Worm (Caenorhabditis elegans) whole organism, L1 larva: ENCODE results near the gene srg-41.
A peak's percentile ranks its signal among the peaks of the same experiment; 100 is the strongest.

Experiments
- C04F5.9 ChIP-seq: sonication (generic microtip); optimal IDR thresholded peaks from 2 replicates; lab custom pipeline; 2016; ENCODE audit warnings: missing genetic modification characterization, missing compliant biosample characterization
- C34B4.2 ChIP-seq: sonication (generic microtip); optimal IDR thresholded peaks from 2 replicates; lab custom pipeline; 2017; ENCODE audit warnings: mild to moderate bottlenecking, missing genetic modification characterization, missing compliant biosample characterization
- F16B12.6 ChIP-seq: fragments of 150-350 bp; optimal IDR thresholded peaks from 2 replicates; lab custom pipeline; 2014; ENCODE audit warnings: missing biosample characterization, missing genetic modification characterization
- Y116A8C.19 ChIP-seq: sonication (generic microtip); optimal IDR thresholded peaks from 2 replicates; lab custom pipeline; 2016; ENCODE audit warnings: missing compliant biosample characterization, missing genetic modification characterization, borderline replicate concordance
- aha-1 ChIP-seq: fragments of 150-350 bp; optimal IDR thresholded peaks from 2 replicates; lab custom pipeline; 2014; ENCODE audit warnings: missing biosample characterization, missing genetic modification characterization
- ama-1 ChIP-seq: fragments of 150-350 bp; optimal IDR thresholded peaks from 2 replicates; lab custom pipeline; 2014
- blmp-1 ChIP-seq: fragments of 150-350 bp; optimal IDR thresholded peaks from 2 replicates; lab custom pipeline; 2014; ENCODE audit warnings: missing biosample characterization, missing genetic modification characterization
- ceh-63 ChIP-seq: fragments of 200-800 bp; sonication (Bioruptor generic); optimal IDR thresholded peaks from 2 replicates; lab custom pipeline; 2018; ENCODE audit warnings: mild to moderate bottlenecking, missing genetic modification characterization, missing compliant biosample characterization
- ceh-8 ChIP-seq: fragments of 200-800 bp; sonication (Bioruptor generic); optimal IDR thresholded peaks from 2 replicates; lab custom pipeline; 2018; ENCODE audit warnings: mild to moderate bottlenecking, missing genetic modification characterization, moderate library complexity, missing compliant biosample characterization
- ceh-82 ChIP-seq, 3 experiments: fragments of 150-350 bp in 1 of 3; sonication (generic microtip) in 2 of 3; optimal IDR thresholded peaks; 2 replicates each; lab custom pipeline; 2014 to 2017; ENCODE audit warnings: missing biosample characterization in 3 of 3, missing genetic modification characterization in 3 of 3
- ceh-88 ChIP-seq: fragments of 200-800 bp; sonication (Bioruptor generic); IDR thresholded peaks from 2 replicates; pipeline ENCODE4 v1.3.6; 2022; ENCODE audit warnings: missing genetic modification characterization, missing compliant biosample characterization
- ceh-90 ChIP-seq: sonication (generic microtip); optimal IDR thresholded peaks from 2 replicates; lab custom pipeline; 2016; ENCODE audit warnings: missing genetic modification characterization, missing compliant biosample characterization
- ces-1 ChIP-seq: fragments of 150-350 bp; optimal IDR thresholded peaks from 2 replicates; lab custom pipeline; 2014; ENCODE audit warnings: missing biosample characterization, missing genetic modification reagents, missing genetic modification characterization
- dsc-1 ChIP-seq: sonication (generic microtip); optimal IDR thresholded peaks from 2 replicates; lab custom pipeline; 2016; ENCODE audit warnings: mild to moderate bottlenecking, missing genetic modification characterization, missing compliant biosample characterization
- efl-1 ChIP-seq, 4 experiments: fragments of 150-350 bp; optimal IDR thresholded peaks in 3 of 4; peaks in 1 of 4; 1 replicate in 1 of 4; 2 replicates in 3 of 4; lab custom pipeline; 2014; ENCODE audit warnings: missing biosample characterization in 2 of 4, missing genetic modification characterization in 2 of 4, missing genetic modification reagents in 2 of 4
- efl-3 ChIP-seq: fragments of 200-800 bp; sonication (Bioruptor generic); optimal IDR thresholded peaks from 2 replicates; lab custom pipeline; 2018; ENCODE audit warnings: mild to moderate bottlenecking, missing genetic modification characterization, missing compliant biosample characterization
- egl-13 ChIP-seq: sonication (generic microtip); optimal IDR thresholded peaks from 2 replicates; lab custom pipeline; 2016; ENCODE audit warnings: missing genotype, missing genetic modification reagents, missing genetic modification characterization, missing compliant biosample characterization
- egl-27 ChIP-seq, 2 experiments: fragments of 150-350 bp in 1 of 2; sonication (generic microtip); optimal IDR thresholded peaks; 3 replicates each; lab custom pipeline; 2017 to 2018; ENCODE audit warnings: missing biosample characterization in 2 of 2, missing genetic modification characterization in 2 of 2, missing genetic modification reagents in 2 of 2
- elt-2 ChIP-seq: sonication (generic microtip); optimal IDR thresholded peaks from 2 replicates; lab custom pipeline; 2016; ENCODE audit warnings: missing genetic modification characterization, mild to moderate bottlenecking, inconsistent platforms, missing compliant biosample characterization, missing genetic modification reagents
- fkh-10 ChIP-seq: sonication (generic microtip); optimal IDR thresholded peaks from 2 replicates; lab custom pipeline; 2017; ENCODE audit warnings: missing biosample characterization, missing genetic modification reagents, missing genetic modification characterization
- fkh-8 ChIP-seq: sonication (generic microtip); optimal IDR thresholded peaks from 2 replicates; lab custom pipeline; 2016; ENCODE audit warnings: mild to moderate bottlenecking, missing genetic modification characterization, missing compliant biosample characterization
- fos-1 ChIP-seq: fragments of 150-350 bp; optimal IDR thresholded peaks from 2 replicates; lab custom pipeline; 2014; ENCODE audit warnings: missing biosample characterization, missing genetic modification characterization
- grh-1 ChIP-seq: fragments of 200-800 bp; sonication (Bioruptor generic); IDR thresholded peaks from 2 replicates; pipeline ENCODE4 v1.3.6; 2022; ENCODE audit warnings: missing genetic modification reagents, missing genetic modification characterization, missing compliant biosample characterization
- hlh-17 ChIP-seq: fragments of 200-800 bp; sonication (Bioruptor generic); optimal IDR thresholded peaks from 2 replicates; lab custom pipeline; 2018; ENCODE audit warnings: missing genetic modification characterization, mild to moderate bottlenecking, missing compliant biosample characterization, moderate library complexity, borderline replicate concordance
- hpl-2 ChIP-seq: fragments of 150-350 bp; optimal IDR thresholded peaks from 2 replicates; lab custom pipeline; 2014; ENCODE audit warnings: missing biosample characterization, missing genetic modification reagents, missing genetic modification characterization
- irx-1 ChIP-seq: sonication (generic microtip); optimal IDR thresholded peaks from 2 replicates; lab custom pipeline; 2016; ENCODE audit warnings: missing genetic modification characterization, missing compliant biosample characterization
- isw-1 ChIP-seq: fragments of 200-800 bp; sonication (Bioruptor generic); IDR thresholded peaks from 2 replicates; pipeline ENCODE4 v1.3.6; 2022; ENCODE audit warnings: missing genetic modification characterization, missing compliant biosample characterization
- lin-15B ChIP-seq: fragments of 150-350 bp; sonication (generic microtip); optimal IDR thresholded peaks from 3 replicates; lab custom pipeline; 2014; ENCODE audit warnings: missing biosample characterization, missing genetic modification characterization
- lsy-2 ChIP-seq, 2 experiments: fragments of 150-350 bp; optimal IDR thresholded peaks; 2 replicates each; lab custom pipeline; 2014; ENCODE audit warnings: missing biosample characterization in 2 of 2, missing genetic modification characterization in 2 of 2
- mdl-1 ChIP-seq, 2 experiments: fragments of 150-350 bp; optimal IDR thresholded peaks; 2 replicates each; lab custom pipeline; 2014 to 2017; ENCODE audit warnings: missing biosample characterization in 2 of 2, missing genetic modification characterization in 2 of 2, inconsistent platforms in 1 of 2
- mef-2 ChIP-seq: fragments of 150-350 bp; optimal IDR thresholded peaks from 2 replicates; lab custom pipeline; 2014; ENCODE audit warnings: missing biosample characterization, missing genetic modification characterization
- nhr-11 ChIP-seq: fragments of 150-350 bp; optimal IDR thresholded peaks from 2 replicates; lab custom pipeline; 2014; ENCODE audit warnings: missing biosample characterization, missing genetic modification characterization
- nhr-12 ChIP-seq: sonication (generic microtip); optimal IDR thresholded peaks from 2 replicates; lab custom pipeline; 2017; ENCODE audit warnings: missing biosample characterization, missing genetic modification characterization
- nhr-19 ChIP-seq: fragments of 200-800 bp; sonication (Bioruptor generic); conservative IDR thresholded peaks from 2 replicates; pipeline ENCODE4 v1.3.6; 2022; ENCODE audit warnings: missing genetic modification characterization, missing compliant biosample characterization
- nhr-20 ChIP-seq: sonication (generic microtip); optimal IDR thresholded peaks from 2 replicates; lab custom pipeline; 2016; ENCODE audit warnings: mild to moderate bottlenecking, missing genetic modification characterization, missing compliant biosample characterization
- nhr-237 ChIP-seq: fragments of 150-350 bp; optimal IDR thresholded peaks from 2 replicates; lab custom pipeline; 2014; ENCODE audit warnings: missing biosample characterization, missing genetic modification characterization
- nhr-47 ChIP-seq: sonication (generic microtip); optimal IDR thresholded peaks from 2 replicates; lab custom pipeline; 2016; ENCODE audit warnings: mild to moderate bottlenecking, missing genetic modification characterization, moderate library complexity, missing compliant biosample characterization
- nhr-76 ChIP-seq: sonication (generic microtip); optimal IDR thresholded peaks from 2 replicates; lab custom pipeline; 2017; ENCODE audit warnings: missing biosample characterization, missing genetic modification characterization
- nhr-77 ChIP-seq: fragments of 150-350 bp; optimal IDR thresholded peaks from 2 replicates; lab custom pipeline; 2014; ENCODE audit warnings: missing biosample characterization, missing genetic modification characterization
- nhr-84 ChIP-seq: sonication (generic microtip); optimal IDR thresholded peaks from 2 replicates; lab custom pipeline; 2017; ENCODE audit warnings: missing biosample characterization, missing genetic modification characterization
- nhr-85 ChIP-seq: sonication (generic microtip); peaks from one replicate; lab custom pipeline; 2016; ENCODE audit warnings: missing genetic modification characterization, inconsistent platforms, missing compliant biosample characterization
- pqm-1 ChIP-seq: sonication (generic microtip); optimal IDR thresholded peaks from 3 replicates; lab custom pipeline; 2017; ENCODE audit warnings: missing biosample characterization, missing genetic modification characterization
- snpc-4 ChIP-seq: fragments of 150-350 bp; optimal IDR thresholded peaks from 2 replicates; lab custom pipeline; 2014; ENCODE audit warnings: missing biosample characterization, missing genetic modification characterization
- sox-4 ChIP-seq: sonication (generic microtip); optimal IDR thresholded peaks from 2 replicates; lab custom pipeline; 2016; ENCODE audit warnings: missing genetic modification characterization, missing compliant biosample characterization
- sptf-1 ChIP-seq: fragments of 150-350 bp; optimal IDR thresholded peaks from 2 replicates; lab custom pipeline; 2014; ENCODE audit warnings: missing biosample characterization, missing genetic modification characterization
- swsn-7 ChIP-seq: sonication (generic microtip); optimal IDR thresholded peaks from 2 replicates; lab custom pipeline; 2016; ENCODE audit warnings: missing genetic modification characterization, missing compliant biosample characterization
- tlp-1 ChIP-seq: fragments of 150-350 bp; optimal IDR thresholded peaks from 2 replicates; lab custom pipeline; 2014; ENCODE audit warnings: missing biosample characterization, missing genetic modification characterization
- unc-30 ChIP-seq: sonication (generic microtip); optimal IDR thresholded peaks from 2 replicates; lab custom pipeline; 2017; ENCODE audit warnings: missing biosample characterization, missing genetic modification characterization
- unc-98 ChIP-seq: fragments of 200-800 bp; sonication (Bioruptor generic); IDR thresholded peaks from 2 replicates; pipeline ENCODE4 v1.3.6; 2022; ENCODE audit warnings: missing genetic modification characterization, missing compliant biosample characterization
- vab-15 ChIP-seq: sonication (generic microtip); optimal IDR thresholded peaks from 2 replicates; lab custom pipeline; 2017; ENCODE audit warnings: missing genotype, mild to moderate bottlenecking, missing genetic modification characterization, missing compliant biosample characterization
- xbp-1 ChIP-seq: sonication (generic microtip); optimal IDR thresholded peaks from 2 replicates; lab custom pipeline; 2016; ENCODE audit warnings: missing genetic modification characterization, missing compliant biosample characterization
- zag-1 ChIP-seq: fragments of 150-350 bp; optimal IDR thresholded peaks from 2 replicates; lab custom pipeline; 2014; ENCODE audit warnings: missing biosample characterization, missing genetic modification characterization
- zip-4 ChIP-seq: fragments of 200-800 bp; sonication (Bioruptor generic); optimal IDR thresholded peaks from 2 replicates; lab custom pipeline; 2018; ENCODE audit warnings: mild to moderate bottlenecking, missing genetic modification characterization, moderate library complexity, missing compliant biosample characterization
- ztf-4 ChIP-seq: fragments of 150-350 bp; optimal IDR thresholded peaks from 2 replicates; lab custom pipeline; 2014; ENCODE audit warnings: missing biosample characterization, missing genetic modification characterization

Gene srg-41

ce11 chrV:11113041-11113574 is 48.6 kb downstream of the srg-41 start, which contains the start of gene erfa-3:
erfa-3 (minus strand) TSS chrV:11113091.
- TF ChIP-seq nhr-20 (tag; lab: Kevin White, UChicago) (peak; percentile 59), nhr-19 (peak; percentile 53), nhr-12 (tag; lab: Kevin White, UChicago) (no peak), nhr-237 (tag; lab: Kevin White, UChicago) (no peak), nhr-85 (peak; percentile 76), snpc-4 (tag; lab: Kevin White, UChicago) (peak; percentile 50), dsc-1 (tag; lab: Kevin White, UChicago) (peak; percentile 68), grh-1 (GFP tag; lab: Robert Waterston, UW) (peak; percentile 51; the same call in 1 of the 2 replicates), pqm-1 (tag; lab: Kevin White, UChicago) (no peak), ceh-63 (GFP tag; lab: Kevin White, UChicago) (no peak), blmp-1 (tag; lab: Kevin White, UChicago) (no peak), fkh-10 (no peak), F16B12.6 (tag; lab: Kevin White, UChicago) (no peak), C34B4.2 (tag; lab: Kevin White, UChicago) (no peak), isw-1 (GFP tag; lab: Robert Waterston, UW) (peak; percentile 40), nhr-77 (no peak), egl-27 (tag; optimal IDR thresholded peaks at IDR 0.05; lab: Kevin White, UChicago) (no peak), ceh-8 (GFP tag; lab: Kevin White, UChicago) (peak; percentile 28), aha-1 (tag; lab: Kevin White, UChicago) (no peak), Y116A8C.19 (tag; lab: Kevin White, UChicago) (no peak), irx-1 (tag; lab: Kevin White, UChicago) (peak; percentile 44), elt-2 (tag; lab: Kevin White, UChicago) (peak; percentile 54), sptf-1 (tag; lab: Kevin White, UChicago) (no peak), ceh-90 (tag; lab: Kevin White, UChicago) (no peak), xbp-1 (tag; lab: Kevin White, UChicago) (peak; percentile 62), swsn-7 (tag; lab: Kevin White, UChicago) (peak; percentile 66), efl-1 (optimal IDR thresholded peaks at IDR 0.05; lab: Kevin White, UChicago) (peak; percentile 54 to 65), efl-1 (GFP tag; optimal IDR thresholded peaks at IDR 0.05 in 1 of 2; lab: Kevin White, UChicago) (peak; percentile 52 to 95), mdl-1 (tag; optimal IDR thresholded peaks at IDR 0.05; lab: Kevin White, UChicago) (peak in 1 of 2 experiments; percentile 64), zag-1 (tag; lab: Kevin White, UChicago) (no peak), ceh-88 (GFP tag; lab: Robert Waterston, UW) (no peak), tlp-1 (tag; lab: Kevin White, UChicago) (no peak), ztf-4 (tag; lab: Kevin White, UChicago) (peak; percentile 27), C04F5.9 (no peak), fkh-8 (peak; percentile 24), efl-3 (GFP tag; lab: Kevin White, UChicago) (no peak), hpl-2 (GFP tag; lab: Kevin White, UChicago) (peak; percentile 25), mef-2 (tag; lab: Kevin White, UChicago) (no peak), vab-15 (tag; lab: Kevin White, UChicago) (no peak), unc-30 (no peak), ceh-82 (tag; optimal IDR thresholded peaks at IDR 0.05; lab: Kevin White, UChicago) (peak; percentile 64 to 73 (median 70)), hlh-17 (GFP tag; lab: Kevin White, UChicago) (no peak), sox-4 (peak; percentile 34), lin-15B (tag; lab: Kevin White, UChicago) (no peak), zip-4 (GFP tag; lab: Kevin White, UChicago) (peak; percentile 29), lsy-2 (tag; optimal IDR thresholded peaks at IDR 0.05; lab: Kevin White, UChicago) (peak; percentile 58 to 60), nhr-47 (tag; lab: Kevin White, UChicago) (peak; percentile 62), nhr-76 (tag; lab: Kevin White, UChicago) (peak; percentile 68), egl-13 (tag; lab: Kevin White, UChicago) (peak; percentile 53), ama-1 (lab: Kevin White, UChicago) (no peak), fos-1 (tag; lab: Kevin White, UChicago) (no peak), nhr-84 (tag; lab: Kevin White, UChicago) (peak; percentile 5), unc-98 (GFP tag; lab: Robert Waterston, UW) (no peak), ces-1 (GFP tag; lab: Kevin White, UChicago) (no peak), nhr-11 (no peak)
